Worm (Caenorhabditis elegans): ENCODE results near the gene F55F10.1.

DNA sequence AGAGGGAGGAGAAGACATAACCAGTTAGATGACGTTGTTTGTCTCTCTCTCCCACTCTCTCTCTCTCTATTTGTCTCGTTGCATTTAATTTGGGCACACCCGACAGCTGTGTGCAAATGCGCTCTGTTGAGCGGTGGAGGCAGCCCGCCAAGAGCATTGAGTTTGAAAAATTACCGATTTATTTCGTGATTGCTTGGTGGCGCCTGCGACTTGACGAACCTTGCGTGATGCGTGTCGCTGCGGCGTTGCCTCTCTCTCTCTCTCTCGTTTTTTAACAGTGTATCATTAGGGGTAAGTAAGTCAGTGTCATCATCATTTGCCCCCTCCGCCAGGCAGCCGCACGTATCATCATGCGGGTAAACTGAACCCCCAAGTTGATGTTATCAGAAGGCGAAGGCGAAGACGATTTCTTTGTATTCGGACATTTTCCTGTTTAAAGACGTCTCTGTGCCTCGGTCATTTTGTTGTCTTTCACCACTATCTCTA is 45.5 kb downstream of the F55F10.1 start:
- TF ChIP-seq nhr-237 (tag; optimal IDR thresholded peaks at IDR 0.05) (no peak), pha-4 (tag; optimal IDR thresholded peaks at IDR 0.05) (peak; percentile 76), ztf-11 (tag; optimal IDR thresholded peaks at IDR 0.05) (no peak), daf-12 (tag; optimal IDR thresholded peaks at IDR 0.05) (no peak), fkh-2 (tag; optimal IDR thresholded peaks at IDR 0.05) (no peak), unc-39 (tag; optimal IDR thresholded peaks at IDR 0.05) (no peak), fkh-10 (GFP tag; optimal IDR thresholded peaks at IDR 0.05) (no peak), skn-1 (tag; optimal IDR thresholded peaks at IDR 0.05) (peak; percentile 16), nhr-76 (tag; optimal IDR thresholded peaks at IDR 0.05) (no peak), ztf-4 (tag; optimal IDR thresholded peaks at IDR 0.05) (no peak), unc-62 (GFP tag; optimal IDR thresholded peaks at IDR 0.05) (peak; percentile 30)
